Worm (Caenorhabditis elegans): ENCODE data around the gene trx-2.

trx-2 gene

DNA sequence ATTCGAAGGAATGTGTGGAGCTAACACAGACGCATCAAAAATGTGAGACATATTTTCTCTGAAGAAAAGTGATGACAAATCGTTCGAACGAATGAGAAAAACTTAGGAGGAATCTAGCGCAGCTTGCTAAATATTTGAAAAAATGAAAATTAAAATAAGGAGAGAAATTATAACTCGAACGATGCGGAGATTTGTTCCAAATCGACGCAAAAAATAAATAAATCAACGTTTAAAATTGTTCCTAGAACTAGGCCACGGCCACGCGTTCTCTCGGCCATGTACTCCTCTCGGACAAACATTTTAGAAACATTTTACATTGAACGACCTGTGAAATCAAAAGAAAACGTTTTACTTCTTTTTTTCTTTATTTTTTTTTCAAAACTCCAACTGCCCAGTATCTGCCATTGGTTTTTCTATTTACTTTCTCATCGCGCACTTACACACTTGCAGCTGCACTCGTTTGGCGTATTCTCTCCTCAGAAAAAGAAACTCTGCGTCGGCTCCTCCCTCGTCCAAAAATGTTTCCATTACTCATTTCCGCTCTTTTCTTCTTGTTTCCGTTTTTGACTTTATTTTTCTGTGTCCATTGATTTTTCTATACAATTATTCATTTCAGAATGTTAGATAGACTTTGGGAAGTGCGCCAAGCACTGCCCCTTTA lies 5.8 kb downstream of the trx-2 start, which contains the start of the genes gna-1 and B0024.13 (continued):
- TF ChIP-seq nhr-25 (tag; optimal IDR thresholded peaks at IDR 0.05; ENCODE audit: borderline replicate concordance, insufficient read depth) = no peak
- TF ChIP-seq mep-1 (tag; optimal IDR thresholded peaks at IDR 0.05) = no peak
- no peak for TF ChIP-seq zfp-3 (GFP tag; conservative IDR thresholded peaks at IDR 0.05)
- no peak for TF ChIP-seq vab-7 (GFP tag; IDR thresholded peaks at IDR 0.05)
- TF ChIP-seq sdz-12 (GFP tag; optimal IDR thresholded peaks at IDR 0.05) = no peak
- TF ChIP-seq lir-3 (tag; optimal IDR thresholded peaks at IDR 0.05) = no peak
- no peak for TF ChIP-seq ztf-7 (tag; optimal IDR thresholded peaks at IDR 0.05)
- TF ChIP-seq daf-16 (GFP tag; optimal IDR thresholded peaks at IDR 0.05) = no peak
- TF ChIP-seq daf-16 (tag; optimal IDR thresholded peaks at IDR 0.05) = no peak
- TF ChIP-seq lin-15B (tag; optimal IDR thresholded peaks at IDR 0.05) = no peak
- TF ChIP-seq ctbp-1 (GFP tag; IDR thresholded peaks at IDR 0.05) = no peak
- TF ChIP-seq fkh-10 (GFP tag; optimal IDR thresholded peaks at IDR 0.05) = no peak
- TF ChIP-seq ceh-82 (tag; optimal IDR thresholded peaks at IDR 0.05) = no peak
- TF ChIP-seq lim-7 (GFP tag; IDR thresholded peaks at IDR 0.05) = no peak
- TF ChIP-seq dve-1 (tag; optimal IDR thresholded peaks at IDR 0.05; ENCODE audit: insufficient read depth) = no peak
- TF ChIP-seq egl-27 (tag; optimal IDR thresholded peaks at IDR 0.05) = no peak
- TF ChIP-seq unc-62 (GFP tag; optimal IDR thresholded peaks at IDR 0.05 in 1 of 2) = no peak
- no peak for TF ChIP-seq unc-62 (tag; optimal IDR thresholded peaks at IDR 0.05)
- TF ChIP-seq attf-4 (tag; optimal IDR thresholded peaks at IDR 0.05) = no peak
- no peak for TF ChIP-seq lin-1 (GFP tag; IDR thresholded peaks at IDR 0.05)
- TF ChIP-seq egl-43 (GFP tag; IDR thresholded peaks at IDR 0.05) = no peak
- TF ChIP-seq pha-4 (GFP tag; IDR thresholded peaks at IDR 0.05) = no peak
- peak; percentile 21 for TF ChIP-seq pha-4 (tag; optimal IDR thresholded peaks at IDR 0.05)
- 0 out of 2 replicates have a peak, but pooled peaks have one; percentile 45 for TF ChIP-seq ceh-44 (GFP tag; IDR thresholded peaks at IDR 0.05)
- TF ChIP-seq mxl-3 (GFP tag; optimal IDR thresholded peaks at IDR 0.05) = no peak
- TF ChIP-seq dmd-6 (GFP tag; IDR thresholded peaks at IDR 0.05) = peak; percentile 47; the same call in 1 of the 2 replicates
- no peak for TF ChIP-seq nhr-6 (tag; optimal IDR thresholded peaks at IDR 0.05)
- TF ChIP-seq lin-38 (GFP tag; IDR thresholded peaks at IDR 0.05) = no peak; the same call in none of the 2 replicates
- no peak for TF ChIP-seq Y48G9A.11 (GFP tag; IDR thresholded peaks at IDR 0.05)
- no peak for TF ChIP-seq snpc-1.2 (GFP tag; IDR thresholded peaks at IDR 0.05)
- TF ChIP-seq spr-1 (tag; optimal IDR thresholded peaks at IDR 0.05) = no peak
- TF ChIP-seq ztf-11 (tag; optimal IDR thresholded peaks at IDR 0.05) = no peak
- no peak for TF ChIP-seq nhr-41 (GFP tag; IDR thresholded peaks at IDR 0.05)
- TF ChIP-seq pqm-1 (tag; optimal IDR thresholded peaks at IDR 0.05) = no peak
- no peak for TF ChIP-seq set-16 (GFP tag; IDR thresholded peaks at IDR 0.05)
- TF ChIP-seq F10B5.3 (tag; optimal IDR thresholded peaks at IDR 0.05) = no peak
- no peak for TF ChIP-seq T26A8.4 (GFP tag; IDR thresholded peaks at IDR 0.05)
- no peak for TF ChIP-seq hlh-30 (tag; optimal IDR thresholded peaks at IDR 0.05; ENCODE audit: insufficient read depth)
- peak; percentile 98 for TF ChIP-seq mes-2 (tag; optimal IDR thresholded peaks at IDR 0.05; ENCODE audit: poor library complexity, severe bottlenecking)
- no peak for TF ChIP-seq daf-12 (tag; optimal IDR thresholded peaks at IDR 0.05)
- TF ChIP-seq nhr-10 (tag; optimal IDR thresholded peaks at IDR 0.05) = no peak
- no peak for TF ChIP-seq nhr-48 (tag; optimal IDR thresholded peaks at IDR 0.05)
- peak; percentile 87 for TF ChIP-seq unc-130 (GFP tag; optimal IDR thresholded peaks at IDR 0.05)
- no peak for TF ChIP-seq ZK546.5 (tag; optimal IDR thresholded peaks at IDR 0.05)
- TF ChIP-seq rbr-2 (tag; optimal IDR thresholded peaks at IDR 0.05) = peak; percentile 36
- peak; percentile 35 for TF ChIP-seq duxl-1 (tag; optimal IDR thresholded peaks at IDR 0.05; ENCODE audit: poor library complexity)
